Fruit fly (Drosophila melanogaster): ENCODE measurements around the gene Ldsdh1.

- TF ChIP-seq CG10348 (GFP tag; IDR thresholded peaks at IDR 0.05) (no peak), CG32121 (GFP tag; IDR thresholded peaks at IDR 0.05) (no peak), CG12605 (GFP tag; IDR thresholded peaks at IDR 0.05) (no peak), gl (tag; optimal IDR thresholded peaks at IDR 0.05) (no peak), Ets98B (GFP tag; IDR thresholded peaks at IDR 0.05) (no peak), CG17806 (tag; optimal IDR thresholded peaks at IDR 0.05) (no peak), EcR (GFP tag; optimal IDR thresholded peaks at IDR 0.05) (no peak), CG34367 (tag; optimal IDR thresholded peaks at IDR 0.05) (no peak), CG8301 (tag; optimal IDR thresholded peaks at IDR 0.05) (no peak), rn (GFP tag; IDR thresholded peaks at IDR 0.05) (no peak), CG14655 (GFP tag; optimal IDR thresholded peaks at IDR 0.05) (no peak)
These were observed 44.1 kb downstream of the Ldsdh1 start, which contains the start of gene CG2233 for dm6 chrX:8037334-8037733.

Data from whole organism, pupa.